Fruit fly (Drosophila melanogaster) whole organism, embryonic: Measurements from ENCODE around the gene CG15221.

Source experiments
- CG12155 ChIP-seq: fragments of 200-800 bp; sonication (Bioruptor generic); optimal IDR thresholded peaks from 3 replicates; lab custom pipeline; 2016; ENCODE audit warnings: missing biosample characterization, missing genetic modification characterization
- CG12219 ChIP-seq: fragments of 200-800 bp; sonication (Bioruptor generic); optimal IDR thresholded peaks from 3 replicates; lab custom pipeline; 2018; ENCODE audit warnings: missing biosample characterization, mild to moderate bottlenecking, missing genetic modification characterization
- CG12744 ChIP-seq: fragments of 200-800 bp; sonication (Bioruptor generic); optimal IDR thresholded peaks from 2 replicates; lab custom pipeline; 2016; ENCODE audit warnings: missing biosample characterization, missing genetic modification characterization
- CG12942 ChIP-seq: fragments of 200-800 bp; sonication (Bioruptor generic); optimal IDR thresholded peaks from 3 replicates; lab custom pipeline; 2016; ENCODE audit warnings: missing biosample characterization, missing genetic modification characterization
- CG13775 ChIP-seq: fragments of 200-800 bp; sonication (Bioruptor generic); optimal IDR thresholded peaks from 3 replicates; lab custom pipeline; 2017; ENCODE audit warnings: missing biosample characterization, mild to moderate bottlenecking, missing genetic modification characterization
- CG1529 ChIP-seq: fragments of 200-800 bp; sonication (Bioruptor generic); optimal IDR thresholded peaks from 3 replicates; lab custom pipeline; 2018; ENCODE audit warnings: missing biosample characterization, missing genetic modification characterization
- CG2120 ChIP-seq: fragments of 200-800 bp; sonication (Bioruptor generic); optimal IDR thresholded peaks from 3 replicates; lab custom pipeline; 2016; ENCODE audit warnings: missing biosample characterization, missing genetic modification characterization
- CG32772 ChIP-seq: fragments of 200-800 bp; sonication (Bioruptor generic); IDR thresholded peaks from 2 replicates; pipeline ENCODE4 v1.3.6; 2022; ENCODE audit warnings: missing biosample characterization, missing genetic modification characterization
- CG3838 ChIP-seq: fragments of 200-800 bp; sonication (Bioruptor generic); optimal IDR thresholded peaks from 3 replicates; lab custom pipeline; 2016; ENCODE audit warnings: missing biosample characterization, missing genetic modification characterization
- CG42726 ChIP-seq: fragments of 200-800 bp; sonication (Bioruptor generic); IDR thresholded peaks from 2 replicates; pipeline ENCODE4 v1.3.6; 2022; ENCODE audit warnings: missing biosample characterization, missing genetic modification characterization; ENCODE audit not compliant: partially characterized antibody
- CG4360 ChIP-seq: fragments of 200-800 bp; sonication (Bioruptor generic); IDR thresholded peaks from 2 replicates; pipeline ENCODE4 v1.3.6; 2022; ENCODE audit warnings: missing biosample characterization, missing genetic modification characterization
- CG6683 ChIP-seq: fragments of 200-800 bp; sonication (Bioruptor generic); optimal IDR thresholded peaks from 2 replicates; lab custom pipeline; 2017; ENCODE audit warnings: missing biosample characterization, mild to moderate bottlenecking, missing genetic modification characterization, missing genetic modification reagents
- CG6813 ChIP-seq: fragments of 200-800 bp; sonication (Bioruptor generic); optimal IDR thresholded peaks from 2 replicates; lab custom pipeline; 2017; ENCODE audit warnings: missing biosample characterization, missing genetic modification characterization, mild to moderate bottlenecking, moderate library complexity, missing genetic modification reagents
- CG7786 ChIP-seq: fragments of 200-800 bp; sonication (Bioruptor generic); optimal IDR thresholded peaks from 2 replicates; lab custom pipeline; 2016; ENCODE audit warnings: missing biosample characterization, missing genetic modification characterization
- CG8089 ChIP-seq: fragments of 200-800 bp; sonication (Bioruptor generic); optimal IDR thresholded peaks from 3 replicates; lab custom pipeline; 2016; ENCODE audit warnings: missing biosample characterization, missing genetic modification characterization
- CG8281 ChIP-seq: fragments of 200-800 bp; sonication (Bioruptor generic); optimal IDR thresholded peaks from 2 replicates; lab custom pipeline; 2018; ENCODE audit warnings: missing biosample characterization, mild to moderate bottlenecking, missing genetic modification characterization, moderate library complexity
- Chrac-16 ChIP-seq: fragments of 200-800 bp; sonication (Bioruptor generic); optimal IDR thresholded peaks from 3 replicates; lab custom pipeline; 2016; ENCODE audit warnings: missing biosample characterization, missing genetic modification characterization
- CrebB ChIP-seq: fragments of 200-800 bp; sonication (Bioruptor generic); optimal IDR thresholded peaks from 3 replicates; lab custom pipeline; 2018; ENCODE audit warnings: missing biosample characterization, mild to moderate bottlenecking, missing genetic modification characterization
- Dip3 ChIP-seq: fragments of 200-800 bp; sonication (Bioruptor generic); optimal IDR thresholded peaks from 3 replicates; lab custom pipeline; 2016; ENCODE audit warnings: missing biosample characterization, missing genetic modification characterization
- Gug ChIP-seq: fragments of 200-800 bp; sonication (Bioruptor generic); IDR thresholded peaks from 4 replicates; pipeline ENCODE4 v1.3.6; 2022; ENCODE audit warnings: missing biosample characterization, missing genetic modification characterization
- Hmr ChIP-seq: fragments of 200-800 bp; sonication (Bioruptor generic); optimal IDR thresholded peaks from 3 replicates; lab custom pipeline; 2017; ENCODE audit warnings: mild to moderate bottlenecking, missing biosample characterization, missing genetic modification reagents, missing genetic modification characterization
- Jarid2 ChIP-seq: fragments of 200-800 bp; sonication (Bioruptor generic); optimal IDR thresholded peaks from 3 replicates; lab custom pipeline; 2017; ENCODE audit warnings: mild to moderate bottlenecking, missing biosample characterization, missing genetic modification reagents, missing genetic modification characterization
- Med ChIP-seq: fragments of 200-800 bp; sonication (Bioruptor generic); peaks from one replicate; lab custom pipeline; 2016; ENCODE audit warnings: missing biosample characterization, missing genetic modification characterization, mild to moderate bottlenecking, inconsistent platforms, moderate library complexity
- Mes4 ChIP-seq: fragments of 200-800 bp; sonication (Bioruptor generic); optimal IDR thresholded peaks from 2 replicates; lab custom pipeline; 2016; ENCODE audit warnings: missing biosample characterization, missing genetic modification characterization
- Myb ChIP-seq: fragments of 200-800 bp; sonication (Bioruptor generic); optimal IDR thresholded peaks from 2 replicates; lab custom pipeline; 2016; ENCODE audit warnings: missing biosample characterization, missing genetic modification characterization
- NFAT ChIP-seq: fragments of 200-800 bp; sonication (Bioruptor generic); IDR thresholded peaks from 2 replicates; pipeline ENCODE4 v1.3.6; 2022; ENCODE audit warnings: missing biosample characterization, missing genetic modification characterization
- Side ChIP-seq: fragments of 200-800 bp; sonication (Bioruptor generic); optimal IDR thresholded peaks from 2 replicates; lab custom pipeline; 2016; ENCODE audit warnings: missing biosample characterization, missing genetic modification characterization
- Ssrp ChIP-seq: fragments of 200-800 bp; sonication (Bioruptor generic); optimal IDR thresholded peaks from 2 replicates; lab custom pipeline; 2018; ENCODE audit warnings: missing biosample characterization, mild to moderate bottlenecking, missing genetic modification characterization, moderate library complexity
- Xrp1 ChIP-seq: fragments of 200-800 bp; sonication (Bioruptor generic); IDR thresholded peaks from 2 replicates; pipeline ENCODE4 v1.3.6; 2022; ENCODE audit warnings: missing biosample characterization, missing genetic modification characterization
- croc ChIP-seq: fragments of 200-800 bp; sonication (Bioruptor generic); conservative IDR thresholded peaks from 3 replicates; pipeline ENCODE4 v1.3.6; 2022; ENCODE audit warnings: missing biosample characterization, missing genetic modification characterization
- cwo ChIP-seq: fragments of 200-800 bp; sonication (Bioruptor generic); optimal IDR thresholded peaks from 3 replicates; lab custom pipeline; 2017; ENCODE audit warnings: missing biosample characterization, missing genetic modification characterization, mild to moderate bottlenecking, moderate library complexity, missing genetic modification reagents
- danr ChIP-seq: fragments of 200-800 bp; sonication (Bioruptor generic); IDR thresholded peaks from 2 replicates; pipeline ENCODE4 v1.3.6; 2022; ENCODE audit warnings: missing biosample characterization, missing genetic modification characterization
- ftz-f1 ChIP-seq: fragments of 200-800 bp; sonication (Bioruptor generic); optimal IDR thresholded peaks from 2 replicates; lab custom pipeline; 2016; ENCODE audit warnings: missing biosample characterization, missing genetic modification characterization
- gce ChIP-seq: fragments of 200-800 bp; sonication (Bioruptor generic); IDR thresholded peaks from 3 replicates; pipeline ENCODE4 v1.3.6; 2022; ENCODE audit warnings: missing biosample characterization, missing genetic modification characterization
- gem ChIP-seq: fragments of 200-800 bp; sonication (Bioruptor generic); optimal IDR thresholded peaks from 2 replicates; lab custom pipeline; 2019; ENCODE audit warnings: missing biosample characterization, mild to moderate bottlenecking, missing genetic modification characterization, moderate library complexity
- lola ChIP-seq, 3 experiments: fragments of >200 bp in 2 of 3; fragments of 200-800 bp in 1 of 3; sonication (Bioruptor generic) in 1 of 3; optimal IDR thresholded peaks; 2 replicates each; lab custom pipeline; 2017 to 2019; ENCODE audit warnings: missing biosample characterization in 3 of 3, missing genetic modification characterization in 3 of 3, mild to moderate bottlenecking in 1 of 3, moderate library complexity in 1 of 3
- mld ChIP-seq: fragments of 200-800 bp; sonication (Bioruptor generic); IDR thresholded peaks from 3 replicates; pipeline ENCODE4 v1.3.6; 2022; ENCODE audit warnings: missing biosample characterization, missing genetic modification characterization; ENCODE audit not compliant: partially characterized antibody
- oc ChIP-seq: fragments of 200-800 bp; sonication (Bioruptor generic); optimal IDR thresholded peaks from 2 replicates; lab custom pipeline; 2018; ENCODE audit warnings: missing biosample characterization, mild to moderate bottlenecking, missing genetic modification characterization, moderate library complexity
- org-1 ChIP-seq: fragments of 200-800 bp; sonication (Bioruptor generic); optimal IDR thresholded peaks from 2 replicates; lab custom pipeline; 2017; ENCODE audit warnings: missing biosample characterization, missing genetic modification characterization
- pan ChIP-seq, 4 experiments: fragments of >200 bp in 3 of 4; fragments of 200-800 bp in 1 of 4; sonication (Bioruptor generic) in 1 of 4; optimal IDR thresholded peaks in 3 of 4; IDR thresholded peaks in 1 of 4; 2 replicates each; pipeline versions ENCODE4 v1.3.6 to Lab custom; 2017 to 2022; ENCODE audit warnings: missing biosample characterization in 2 of 4, missing genetic modification characterization in 2 of 4, mixed read lengths in 1 of 4
- peb ChIP-seq: fragments of 200-800 bp; sonication (Bioruptor generic); IDR thresholded peaks from 2 replicates; pipeline ENCODE4 v1.3.6; 2022; ENCODE audit warnings: missing biosample characterization, missing genetic modification characterization
- sd ChIP-seq: fragments of 200-800 bp; sonication (Bioruptor generic); optimal IDR thresholded peaks from 3 replicates; lab custom pipeline; 2018; ENCODE audit warnings: missing biosample characterization, mild to moderate bottlenecking, missing genetic modification characterization, moderate library complexity
- seq ChIP-seq: fragments of 200-800 bp; sonication (Bioruptor generic); IDR thresholded peaks from 2 replicates; pipeline ENCODE4 v1.3.6; 2022; ENCODE audit warnings: missing biosample characterization, missing genetic modification characterization
- sim ChIP-seq: fragments of 200-800 bp; sonication (Bioruptor generic); IDR thresholded peaks from 2 replicates; pipeline ENCODE4 v1.3.6; 2022; ENCODE audit warnings: missing biosample characterization, missing genetic modification characterization
- slbo ChIP-seq: fragments of 200-800 bp; sonication (Bioruptor generic); IDR thresholded peaks from 2 replicates; pipeline ENCODE4 v1.3.6; 2022; ENCODE audit warnings: missing biosample characterization, missing genetic modification characterization
- slou ChIP-seq: fragments of 200-800 bp; sonication (Bioruptor generic); optimal IDR thresholded peaks from 3 replicates; lab custom pipeline; 2016; ENCODE audit warnings: missing biosample characterization, missing genetic modification characterization
- stc ChIP-seq: fragments of 200-800 bp; sonication (Bioruptor generic); IDR thresholded peaks from 2 replicates; pipeline ENCODE4 v1.3.6; 2022; ENCODE audit warnings: missing biosample characterization, missing genetic modification characterization
- z ChIP-seq: fragments of 200-800 bp; sonication (Bioruptor generic); IDR thresholded peaks from 3 replicates; pipeline ENCODE4 v1.3.6; 2022; ENCODE audit warnings: missing biosample characterization, missing genetic modification characterization

CG15221 gene

DNA sequence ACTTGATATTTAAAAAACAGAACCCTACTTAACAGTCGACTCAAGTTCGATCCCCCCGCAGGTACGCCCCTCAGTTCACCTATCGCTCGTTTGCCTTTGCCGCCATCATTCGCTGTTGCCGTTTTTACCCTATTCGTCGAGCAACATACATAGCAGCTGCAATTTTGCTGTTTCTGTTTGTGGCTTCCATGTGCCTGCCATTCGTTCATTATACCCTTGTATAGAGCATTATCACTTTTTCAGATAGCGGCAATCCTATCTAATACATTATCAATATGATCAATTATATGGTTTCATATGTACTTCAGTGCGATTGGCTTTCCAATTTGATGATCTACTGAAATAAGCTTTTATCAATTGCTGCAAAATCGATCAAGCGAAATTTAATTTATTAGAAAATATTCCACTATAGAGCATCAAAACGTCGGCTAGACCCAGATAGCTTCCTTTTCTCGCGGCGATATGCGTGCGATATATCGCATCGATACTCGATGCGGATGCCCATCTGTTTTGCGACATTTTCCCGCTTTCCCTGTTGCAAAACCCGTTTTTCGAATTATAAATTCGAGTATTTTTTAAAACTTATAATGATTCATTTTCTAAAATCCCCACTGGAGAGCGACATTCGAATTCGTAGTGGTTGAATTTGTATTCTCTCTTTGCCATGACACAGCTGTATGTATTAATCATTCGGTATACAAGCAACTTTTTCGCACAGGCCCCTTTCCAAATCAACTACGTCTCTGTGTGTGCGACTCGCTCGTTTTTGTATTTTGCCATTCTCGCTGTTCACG, 7.9 kb upstream of the CG15221 start (continued):
- TF ChIP-seq CG12744 (GFP tag; lab: Kevin White, UChicago), result peak; percentile 79
- peak; percentile 75 for TF ChIP-seq CG8089
- peak; percentile 86 for TF ChIP-seq Xrp1
- no peak for TF ChIP-seq pan (optimal IDR thresholded peaks at IDR 0.05; lab: Kevin White, UChicago)
- TF ChIP-seq pan (GFP tag; optimal IDR thresholded peaks at IDR 0.05 in 1 of 2, IDR thresholded peaks at IDR 0.05 in 1 of 2), result peak in 1 of 2 experiments; percentile 73
- TF ChIP-seq seq (GFP tag; lab: Robert Waterston, UW), result peak; percentile 75
- peak; percentile 76 for TF ChIP-seq CrebB
- peak; percentile 56 for TF ChIP-seq Mes4
- peak; percentile 100 for TF ChIP-seq CG12155 (GFP tag; lab: Kevin White, UChicago)
- no peak for TF ChIP-seq ftz-f1 (GFP tag; lab: Kevin White, UChicago)
- peak; percentile 76 for TF ChIP-seq CG6683 (GFP tag; lab: Kevin White, UChicago)
- TF ChIP-seq CG4360, result peak; percentile 34; the same call in 1 of the 2 replicates
- peak; percentile 44 for TF ChIP-seq CG3838
- TF ChIP-seq CG12942 (GFP tag; lab: Kevin White, UChicago), result peak; percentile 82
- peak; percentile 64; the same call in 3 of the 4 replicates for TF ChIP-seq Gug (GFP tag; lab: Robert Waterston, UW)
- TF ChIP-seq CG12219 (GFP tag; lab: Kevin White, UChicago), result peak; percentile 86
- TF ChIP-seq NFAT (GFP tag; lab: Robert Waterston, UW), result peak; percentile 61
- peak; percentile 81 for TF ChIP-seq CG32772 (GFP tag; lab: Robert Waterston, UW)
- TF ChIP-seq Ssrp, result peak; percentile 88
- peak; percentile 83 for TF ChIP-seq slou (GFP tag; lab: Kevin White, UChicago)
- peak; percentile 75 for TF ChIP-seq Myb (GFP tag; lab: Kevin White, UChicago)
- 0 out of 2 replicates have a peak, but pooled peaks have one; percentile 49 for TF ChIP-seq sim
- TF ChIP-seq croc (GFP tag; lab: Robert Waterston, UW), result peak; percentile 82
- TF ChIP-seq CG8281 (tag; lab: Kevin White, UChicago), result peak; percentile 70
- peak; percentile 83 for TF ChIP-seq stc (GFP tag; lab: Robert Waterston, UW)
- peak; percentile 82 for TF ChIP-seq danr (GFP tag; lab: Robert Waterston, UW)
- TF ChIP-seq slbo (GFP tag; lab: Robert Waterston, UW), result peak; percentile 80
- peak; percentile 85 for TF ChIP-seq CG13775 (GFP tag; lab: Kevin White, UChicago)
- peak; percentile 82 for TF ChIP-seq oc (tag; lab: Kevin White, UChicago)
- peak; percentile 86 for TF ChIP-seq org-1 (GFP tag; lab: Kevin White, UChicago)
- peak; percentile 66 for TF ChIP-seq Jarid2
- TF ChIP-seq lola (GFP tag; optimal IDR thresholded peaks at IDR 0.05; lab: Kevin White, UChicago), result peak in 1 of 3 experiments; percentile 91
- peak; percentile 98 for TF ChIP-seq Med
- TF ChIP-seq z (GFP tag; lab: Robert Waterston, UW), result no peak
- peak; percentile 81 for TF ChIP-seq CG6813 (GFP tag; lab: Kevin White, UChicago)
- TF ChIP-seq CG42726, result no peak
- TF ChIP-seq peb (GFP tag; lab: Robert Waterston, UW), result peak; percentile 49; the same call in 1 of the 2 replicates
- peak; percentile 64; the same call in 1 of the 3 replicates for TF ChIP-seq mld (GFP tag; lab: Robert Waterston, UW)
- TF ChIP-seq cwo (GFP tag; lab: Kevin White, UChicago), result peak; percentile 75
- peak; percentile 70 for TF ChIP-seq Side (GFP tag; lab: Kevin White, UChicago)
- TF ChIP-seq Hmr (GFP tag; lab: Kevin White, UChicago), result peak; percentile 88
- peak; percentile 74 for TF ChIP-seq sd (tag; lab: Kevin White, UChicago)
- TF ChIP-seq gem (tag; lab: Kevin White, UChicago), result peak; percentile 93
- TF ChIP-seq gce (GFP tag; lab: Robert Waterston, UW), result 0 out of 3 replicates have a peak, but pooled peaks have one; percentile 57
- peak; percentile 83 for TF ChIP-seq Dip3 (GFP tag; lab: Kevin White, UChicago)
- peak; percentile 86 for TF ChIP-seq Chrac-16 (GFP tag; lab: Kevin White, UChicago)
- TF ChIP-seq CG7786, result peak; percentile 83
- TF ChIP-seq CG2120 (GFP tag; lab: Kevin White, UChicago), result peak; percentile 92
- TF ChIP-seq CG1529, result peak; percentile 84
